Worm (Caenorhabditis elegans): ENCODE measurements around the gene srx-130.

The srx-130 gene

ce11 chrV:13873323-13873722 is 30.1 kb downstream of the srx-130 start:
- TF ChIP-seq nhr-85 (tag) = peak; percentile 1
- no peak for TF ChIP-seq irx-1 (tag; optimal IDR thresholded peaks at IDR 0.05)
- TF ChIP-seq pag-3 (tag; optimal IDR thresholded peaks at IDR 0.05; ENCODE audit: borderline replicate concordance, insufficient read depth) = no peak
- no peak for TF ChIP-seq nhr-76 (tag; optimal IDR thresholded peaks at IDR 0.05)
- TF ChIP-seq unc-130 (tag; optimal IDR thresholded peaks at IDR 0.05) = no peak

ce11 chrV:13876529-13876928 is 33.3 kb downstream of the srx-130 start, which contains the start of gene T22G5.1:
Gene T22G5.1, plus strand, starts transcription at chrV:13876829.
- TF ChIP-seq blmp-1 (tag; optimal IDR thresholded peaks at IDR 0.05) (no peak), nhr-85 (tag) (no peak), nhr-71 (tag; optimal IDR thresholded peaks at IDR 0.05) (no peak), mef-2 (tag; optimal IDR thresholded peaks at IDR 0.05) (no peak), aha-1 (tag; optimal IDR thresholded peaks at IDR 0.05) (no peak), mep-1 (tag; optimal IDR thresholded peaks at IDR 0.05) (no peak), hlh-4 (tag; optimal IDR thresholded peaks at IDR 0.05) (no peak), snu-23 (GFP tag; optimal IDR thresholded peaks at IDR 0.05) (no peak), unc-30 (tag; optimal IDR thresholded peaks at IDR 0.05) (no peak), lin-14 (GFP tag; optimal IDR thresholded peaks at IDR 0.05) (no peak), hlh-17 (GFP tag; optimal IDR thresholded peaks at IDR 0.05; ENCODE audit: borderline replicate concordance) (no peak), snpc-4 (tag; optimal IDR thresholded peaks at IDR 0.05) (no peak), nhr-76 (tag; optimal IDR thresholded peaks at IDR 0.05) (no peak), ceh-90 (tag; optimal IDR thresholded peaks at IDR 0.05) (no peak), sup-37 (GFP tag; optimal IDR thresholded peaks at IDR 0.05) (no peak), lin-35 (GFP tag; optimal IDR thresholded peaks at IDR 0.05) (no peak), efl-1 (optimal IDR thresholded peaks at IDR 0.05) (no peak), efl-1 (GFP tag; optimal IDR thresholded peaks at IDR 0.05 in 1 of 2) (no peak), F16B12.6 (tag; optimal IDR thresholded peaks at IDR 0.05) (no peak)

- TF ChIP-seq lin-15B (tag; optimal IDR thresholded peaks at IDR 0.05) (no peak), fkh-8 (tag; optimal IDR thresholded peaks at IDR 0.05) (no peak), irx-1 (tag; optimal IDR thresholded peaks at IDR 0.05) (no peak), efl-3 (GFP tag; optimal IDR thresholded peaks at IDR 0.05) (no peak), C04F5.9 (tag; optimal IDR thresholded peaks at IDR 0.05) (no peak), sox-4 (tag; optimal IDR thresholded peaks at IDR 0.05) (no peak), ceh-90 (tag; optimal IDR thresholded peaks at IDR 0.05) (no peak), fkh-4 (tag; optimal IDR thresholded peaks at IDR 0.05; ENCODE audit: borderline replicate concordance) (no peak), hpl-2 (GFP tag; optimal IDR thresholded peaks at IDR 0.05) (no peak), vab-15 (tag; optimal IDR thresholded peaks at IDR 0.05) (no peak), blmp-1 (tag; optimal IDR thresholded peaks at IDR 0.05) (peak; percentile 48), efl-1 (optimal IDR thresholded peaks at IDR 0.05) (no peak), efl-1 (GFP tag; optimal IDR thresholded peaks at IDR 0.05 in 1 of 2) (no peak), unc-98 (GFP tag; IDR thresholded peaks at IDR 0.05) (no peak), mdl-1 (tag; optimal IDR thresholded peaks at IDR 0.05) (peak in 1 of 2 experiments; percentile 13), tlp-1 (tag; optimal IDR thresholded peaks at IDR 0.05) (no peak), nhr-237 (tag; optimal IDR thresholded peaks at IDR 0.05) (no peak), pag-3 (tag; optimal IDR thresholded peaks at IDR 0.05; ENCODE audit: borderline replicate concordance, insufficient read depth) (peak; percentile 42), unc-62 (GFP tag; optimal IDR thresholded peaks at IDR 0.05) (no peak), elt-3 (tag; optimal IDR thresholded peaks at IDR 0.05) (peak in 3 of 6 experiments; percentile 24 to 59 (median 31)), elt-2 (tag; optimal IDR thresholded peaks at IDR 0.05) (peak; percentile 76), mep-1 (tag; optimal IDR thresholded peaks at IDR 0.05) (no peak), nhr-77 (tag; optimal IDR thresholded peaks at IDR 0.05) (no peak), nhr-20 (tag; optimal IDR thresholded peaks at IDR 0.05) (peak; percentile 48), jun-1 (tag; optimal IDR thresholded peaks at IDR 0.05) (no peak), unc-30 (tag; optimal IDR thresholded peaks at IDR 0.05) (no peak), skn-1 (tag; optimal IDR thresholded peaks at IDR 0.05) (no peak), egl-13 (tag; optimal IDR thresholded peaks at IDR 0.05) (no peak), snu-23 (GFP tag; optimal IDR thresholded peaks at IDR 0.05) (peak; percentile 7), swsn-7 (tag; optimal IDR thresholded peaks at IDR 0.05) (no peak), egl-27 (tag; optimal IDR thresholded peaks at IDR 0.05) (no peak), ces-1 (GFP tag; optimal IDR thresholded peaks at IDR 0.05) (no peak), nhr-11 (tag; optimal IDR thresholded peaks at IDR 0.05) (no peak), nhr-71 (tag; optimal IDR thresholded peaks at IDR 0.05) (peak; percentile 26), nhr-90 (tag; optimal IDR thresholded peaks at IDR 0.05; ENCODE audit: poor library complexity) (no peak), dpl-1 (GFP tag; optimal IDR thresholded peaks at IDR 0.05) (peak in 1 of 3 experiments; percentile 35), lin-35 (GFP tag; optimal IDR thresholded peaks at IDR 0.05) (peak in 1 of 2 experiments; percentile 20)
Observed at ce11 chrV:13878226-13878625, 35.0 kb downstream of the srx-130 start.

All from whole organism, L1 larva.